Fruit fly (Drosophila melanogaster) whole organism, embryonic: Measurements from ENCODE around the gene CG6511.

Experiments used
- CG12769 ChIP-seq: fragments of 200-800 bp; sonication (Bioruptor generic); optimal IDR thresholded peaks from 2 replicates; lab custom pipeline; 2019; ENCODE audit warnings: missing biosample characterization, mild to moderate bottlenecking, missing genetic modification characterization, moderate library complexity
- CG13296 ChIP-seq: fragments of 200-800 bp; sonication (Bioruptor generic); optimal IDR thresholded peaks from 3 replicates; lab custom pipeline; 2018; ENCODE audit warnings: missing biosample characterization, mild to moderate bottlenecking, missing genetic modification characterization
- CG30431 ChIP-seq: fragments of 200-800 bp; sonication (Bioruptor generic); optimal IDR thresholded peaks from 2 replicates; lab custom pipeline; 2017; ENCODE audit warnings: missing biosample characterization, missing genetic modification characterization
- CG4282 ChIP-seq: fragments of 200-800 bp; sonication (Bioruptor generic); optimal IDR thresholded peaks from 2 replicates; lab custom pipeline; 2016; ENCODE audit warnings: missing biosample characterization, missing genetic modification characterization
- CG5180 ChIP-seq: fragments of 200-800 bp; sonication (Bioruptor generic); optimal IDR thresholded peaks from 3 replicates; lab custom pipeline; 2017; ENCODE audit warnings: missing biosample characterization, missing genetic modification characterization, mild to moderate bottlenecking, moderate library complexity, missing genetic modification reagents
- CG9215 ChIP-seq: fragments of 200-800 bp; sonication (Bioruptor generic); IDR thresholded peaks from 2 replicates; pipeline ENCODE4 v1.3.6; 2022; ENCODE audit warnings: missing biosample characterization, missing genetic modification characterization
- CkIIα-i1 ChIP-seq: fragments of 200-800 bp; sonication (Bioruptor generic); IDR thresholded peaks from 2 replicates; pipeline ENCODE4 v1.3.6; 2022; ENCODE audit warnings: missing biosample characterization, missing genetic modification characterization
- Fer1 ChIP-seq: fragments of 200-800 bp; sonication (Bioruptor generic); optimal IDR thresholded peaks from 2 replicates; lab custom pipeline; 2017; ENCODE audit warnings: missing biosample characterization, mild to moderate bottlenecking, missing genetic modification characterization
- Opbp ChIP-seq: fragments of 200-800 bp; sonication (Bioruptor generic); IDR thresholded peaks from 3 replicates; pipeline ENCODE4 v1.3.6; 2022; ENCODE audit warnings: missing biosample characterization, missing genetic modification characterization; ENCODE audit not compliant: partially characterized antibody
- Taf1 ChIP-seq: fragments of 200-800 bp; sonication (Bioruptor generic); IDR thresholded peaks from 2 replicates; pipeline ENCODE4 v1.3.6; 2022; ENCODE audit warnings: missing biosample characterization, missing genetic modification characterization
- al ChIP-seq: fragments of 200-800 bp; sonication (Bioruptor generic); IDR thresholded peaks from 2 replicates; pipeline ENCODE4 v1.3.6; 2022; ENCODE audit warnings: missing biosample characterization, missing genetic modification characterization
- crc ChIP-seq: fragments of 200-800 bp; sonication (Bioruptor generic); optimal IDR thresholded peaks from 2 replicates; lab custom pipeline; 2016; ENCODE audit warnings: missing biosample characterization, missing genetic modification characterization
- sim ChIP-seq: fragments of 200-800 bp; sonication (Bioruptor generic); IDR thresholded peaks from 2 replicates; pipeline ENCODE4 v1.3.6; 2022; ENCODE audit warnings: missing biosample characterization, missing genetic modification characterization

DNA sequence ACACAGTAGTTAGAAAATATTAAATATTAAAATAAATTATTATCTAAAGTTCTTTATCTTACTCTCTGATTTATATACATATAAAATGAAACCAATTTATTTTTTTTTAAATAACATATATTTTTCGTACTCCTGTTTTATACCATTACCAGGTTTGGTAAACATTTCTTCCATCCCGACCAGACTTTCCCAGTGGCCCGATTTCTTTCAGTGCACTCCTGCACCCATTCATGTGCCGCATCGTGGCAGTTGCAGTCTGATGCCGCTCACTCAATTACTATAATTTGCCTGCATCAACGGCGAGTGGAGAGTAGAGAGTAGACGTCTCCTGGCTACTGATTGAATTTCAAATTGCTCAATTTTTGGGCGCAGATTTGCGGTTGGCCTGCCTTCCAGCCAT is 13.3 kb upstream of the CG6511 start:
- TF ChIP-seq CG12769 (tag; lab: Kevin White, UChicago): no peak
- no peak for TF ChIP-seq Fer1
- no peak for TF ChIP-seq CkIIα-i1 (GFP tag; lab: Robert Waterston, UW)
- TF ChIP-seq CG5180: no peak
- no peak for TF ChIP-seq CG4282 (GFP tag; lab: Kevin White, UChicago)
- no peak for TF ChIP-seq Opbp
- no peak for TF ChIP-seq sim (GFP tag; lab: Robert Waterston, UW)
- no peak for TF ChIP-seq Taf1 (GFP tag; lab: Robert Waterston, UW)
- TF ChIP-seq CG13296: no peak
- TF ChIP-seq CG30431 (GFP tag; lab: Kevin White, UChicago): no peak
- TF ChIP-seq al (GFP tag; lab: Robert Waterston, UW): no peak
- TF ChIP-seq crc (GFP tag; lab: Kevin White, UChicago): no peak
- TF ChIP-seq CG9215 (GFP tag; lab: Robert Waterston, UW): no peak
